Fruit fly (Drosophila melanogaster) ovary, adult (tissue): ENCODE data around the gene nanos.
A peak's percentile ranks its signal among the peaks of the same experiment; 100 is the strongest.

Source experiments
- CG17801 ChIP-seq: fragments of 200-800 bp; optimal IDR thresholded peaks from 2 replicates; lab custom pipeline; 2019; ENCODE audit warnings: missing biosample characterization, mild to moderate bottlenecking, missing genetic modification characterization, moderate library complexity; ENCODE audit not compliant: partially characterized antibody

nanos gene

dm6 chr3R:19159778-19160177 lies 2.7 kb downstream of the nanos start, which contains the start of gene CG11779:
Gene CG11779 (minus strand): TSS chr3R:19159878.
- no peak for TF ChIP-seq CG17801 (GFP tag; lab: Kevin White, UChicago)

dm6 chr3R:19162135-19162616 lies 5.1 kb downstream of the nanos start, which contains the start of the genes CG42359 and Nsun5:
Gene CG42359 (minus strand): TSS chr3R:19162300.
Gene Nsun5 (minus strand): TSS chr3R:19162300.
- TF ChIP-seq CG17801 (GFP tag; lab: Kevin White, UChicago), result peak; percentile 87

- peak; percentile 83 for TF ChIP-seq CG17801 (GFP tag; lab: Kevin White, UChicago)
Observed at dm6 chr3R:19163972-19164819, 7.2 kb downstream of the nanos start, which contains the start of gene sqz. Gene sqz (plus strand): TSS chr3R:19164211.

- peak; percentile 3 for TF ChIP-seq CG17801 (GFP tag; lab: Kevin White, UChicago)
Observed at dm6 chr3R:19164873-19165456, 7.9 kb downstream of the nanos start.

dm6 chr3R:19165620-19166055 lies 8.6 kb downstream of the nanos start:
- TF ChIP-seq CG17801 (GFP tag; lab: Kevin White, UChicago), result peak; percentile 75

- TF ChIP-seq CG17801 (GFP tag; lab: Kevin White, UChicago), result no peak
Observed at dm6 chr3R:19166077-19166778, 9.2 kb downstream of the nanos start.

dm6 chr3R:19167521-19167920 lies 10.5 kb downstream of the nanos start:
- peak; percentile 60 for TF ChIP-seq CG17801 (GFP tag; lab: Kevin White, UChicago)

dm6 chr3R:19174512-19174911 lies 17.5 kb downstream of the nanos start:
- TF ChIP-seq CG17801 (GFP tag; lab: Kevin White, UChicago), result no peak

- TF ChIP-seq CG17801 (GFP tag; lab: Kevin White, UChicago), result no peak
Observed at dm6 chr3R:19176700-19177099, 19.7 kb downstream of the nanos start, which contains the start of gene CG14282. Gene CG14282 (plus strand): TSS chr3R:19177000.

- no peak for TF ChIP-seq CG17801 (GFP tag; lab: Kevin White, UChicago)
Observed at dm6 chr3R:19180263-19180893, 23.3 kb downstream of the nanos start, which contains the start of the genes CG5555 and myd. Gene CG5555 (minus strand): TSS chr3R:19180538. Gene myd (plus strand): TSS chr3R:19180659.

dm6 chr3R:19181214-19181613 lies 24.2 kb downstream of the nanos start:
- TF ChIP-seq CG17801 (GFP tag; lab: Kevin White, UChicago), result no peak

- TF ChIP-seq CG17801 (GFP tag; lab: Kevin White, UChicago), result no peak
Observed at dm6 chr3R:19182848-19183247, 25.8 kb downstream of the nanos start.

dm6 chr3R:19187717-19188149 lies 30.7 kb downstream of the nanos start:
- TF ChIP-seq CG17801 (GFP tag; lab: Kevin White, UChicago), result no peak

- TF ChIP-seq CG17801 (GFP tag; lab: Kevin White, UChicago), result no peak
Observed at dm6 chr3R:19190020-19190419, 33.0 kb downstream of the nanos start.
